Fruit fly (Drosophila melanogaster) whole organism, wandering third instar larva: ENCODE data around the gene CG34453.

ENCODE experiments used
- Hnf4 ChIP-seq: fragments of 200-800 bp; sonication (Bioruptor generic); optimal IDR thresholded peaks from 2 replicates; lab custom pipeline; 2016; ENCODE audit warnings: missing biosample characterization, mild to moderate bottlenecking, missing genetic modification characterization
- Rel ChIP-seq, 2 experiments: fragments of 200-800 bp; sonication (Bioruptor generic) in 1 of 2; optimal IDR thresholded peaks; 2 replicates in 1 of 2; 3 replicates in 1 of 2; lab custom pipeline; 2016 to 2019; ENCODE audit warnings: mild to moderate bottlenecking in 2 of 2, missing biosample characterization in 2 of 2, missing genetic modification characterization in 2 of 2, moderate library complexity in 1 of 2
- br ChIP-seq: fragments of 200-800 bp; sonication (Bioruptor generic); optimal IDR thresholded peaks from 2 replicates; lab custom pipeline; 2016; ENCODE audit warnings: missing biosample characterization, missing genetic modification characterization
- h ChIP-seq: fragments of 200-800 bp; sonication (Bioruptor generic); optimal IDR thresholded peaks from 3 replicates; lab custom pipeline; 2016; ENCODE audit warnings: missing biosample characterization, mild to moderate bottlenecking, missing genetic modification characterization

- TF ChIP-seq Hnf4 (GFP tag; lab: Kevin White, UChicago) (no peak), br (GFP tag; lab: Kevin White, UChicago) (no peak), h (GFP tag; lab: Kevin White, UChicago) (no peak), Rel (GFP tag; optimal IDR thresholded peaks at IDR 0.05; lab: Kevin White, UChicago) (no peak), Rel (tag; optimal IDR thresholded peaks at IDR 0.05; lab: Kevin White, UChicago) (no peak)
Observed at dm6 chr3L:216325-216724, 16.8 kb downstream of the CG34453 start, which contains the start of gene Kaz1-ORFB.
